Fruit fly (Drosophila melanogaster): Measurements from ENCODE around the gene Axn.

DNA sequence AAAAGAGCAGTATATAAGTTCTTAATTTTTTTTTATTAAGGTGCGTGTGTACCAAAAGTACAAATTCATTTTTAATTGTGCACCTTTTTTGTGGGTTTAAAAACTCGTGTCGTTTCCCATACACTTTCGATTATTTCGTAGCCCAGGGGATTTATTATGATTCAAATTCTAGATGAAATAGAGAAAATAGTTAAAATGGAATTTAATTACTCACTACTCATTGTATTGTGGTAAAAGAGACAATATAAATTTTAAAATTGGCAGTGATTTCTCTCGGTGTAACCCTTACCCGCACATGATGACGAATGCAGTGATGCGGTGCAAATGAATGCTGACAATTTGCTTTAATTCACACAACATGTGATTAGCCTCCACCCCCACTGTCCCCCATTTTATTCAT is 60.6 kb downstream of the Axn start:
- TF ChIP-seq psq (optimal IDR thresholded peaks at IDR 0.05) (no peak), Sin3A (optimal IDR thresholded peaks at IDR 0.05) (no peak), ttk (optimal IDR thresholded peaks at IDR 0.05) (no peak)
